Worm (Caenorhabditis elegans) whole organism, early embryonic: ENCODE results near the gene F52D2.5.
A peak's percentile ranks its signal among the peaks of the same experiment; 100 is the strongest.

Experiments
- B0310.2 ChIP-seq: sonication (generic microtip); optimal IDR thresholded peaks from 2 replicates; lab custom pipeline; 2016; ENCODE audit warnings: mild to moderate bottlenecking, missing genetic modification characterization, missing compliant biosample characterization
- F13C5.2 ChIP-seq: sonication (generic microtip); optimal IDR thresholded peaks from 2 replicates; lab custom pipeline; 2017; ENCODE audit warnings: mild to moderate bottlenecking, missing genetic modification characterization, inconsistent platforms, missing compliant biosample characterization
- aly-1 ChIP-seq: sonication (generic microtip); optimal IDR thresholded peaks from 2 replicates; lab custom pipeline; 2016; ENCODE audit warnings: missing genetic modification characterization, missing compliant biosample characterization
- ama-1 ChIP-seq: fragments of 150-350 bp; optimal IDR thresholded peaks from 2 replicates; lab custom pipeline; 2014
- ceh-13 ChIP-seq: fragments of 200-800 bp; sonication (Bioruptor generic); optimal IDR thresholded peaks from 2 replicates; lab custom pipeline; 2018; ENCODE audit warnings: mild to moderate bottlenecking, missing genetic modification characterization, missing compliant biosample characterization
- ceh-36 ChIP-seq: sonication (generic microtip); optimal IDR thresholded peaks from 2 replicates; lab custom pipeline; 2016; ENCODE audit warnings: missing genetic modification characterization, inconsistent platforms, missing compliant biosample characterization
- ets-7 ChIP-seq: sonication (generic microtip); optimal IDR thresholded peaks from 2 replicates; lab custom pipeline; 2016; ENCODE audit warnings: missing genotype, missing genetic modification characterization, missing compliant biosample characterization
- flt-1 ChIP-seq: fragments of 200-800 bp; sonication (Bioruptor generic); IDR thresholded peaks from 2 replicates; pipeline ENCODE4 v1.3.6; 2022; ENCODE audit warnings: missing genetic modification characterization, missing compliant biosample characterization
- hmbx-1 ChIP-seq: sonication (generic microtip); optimal IDR thresholded peaks from 2 replicates; lab custom pipeline; 2016; ENCODE audit warnings: mild to moderate bottlenecking, missing genetic modification characterization, missing compliant biosample characterization
- hmg-4 ChIP-seq: fragments of 200-800 bp; sonication (Bioruptor generic); optimal IDR thresholded peaks from 2 replicates; lab custom pipeline; 2018; ENCODE audit warnings: mild to moderate bottlenecking, missing genetic modification characterization, missing compliant biosample characterization
- hnd-1 ChIP-seq: sonication (generic microtip); optimal IDR thresholded peaks from 2 replicates; lab custom pipeline; 2016; ENCODE audit warnings: missing genetic modification characterization, missing compliant biosample characterization
- pes-1 ChIP-seq: fragments of 200-800 bp; sonication (Bioruptor generic); IDR thresholded peaks from 2 replicates; pipeline ENCODE4 v1.3.6; 2022; ENCODE audit warnings: missing genetic modification reagents, missing genetic modification characterization, missing compliant biosample characterization
- scrt-1 ChIP-seq: fragments of 200-800 bp; sonication (Bioruptor generic); IDR thresholded peaks from 2 replicates; pipeline ENCODE4 v1.3.6; 2022; ENCODE audit warnings: missing genetic modification characterization, missing compliant biosample characterization
- sea-1 ChIP-seq: fragments of 200-800 bp; sonication (Bioruptor generic); conservative IDR thresholded peaks from 2 replicates; pipeline ENCODE4 v1.3.6; 2022; ENCODE audit warnings: missing genetic modification characterization, missing compliant biosample characterization
- tbx-11 ChIP-seq: fragments of 200-800 bp; sonication (Bioruptor generic); IDR thresholded peaks from 2 replicates; pipeline ENCODE4 v1.3.6; 2022; ENCODE audit warnings: missing genetic modification characterization, missing compliant biosample characterization
- tbx-37 ChIP-seq: fragments of 200-800 bp; sonication (Bioruptor generic); conservative IDR thresholded peaks from 2 replicates; pipeline ENCODE4 v1.3.6; 2022; ENCODE audit warnings: missing genetic modification reagents, missing genetic modification characterization, missing compliant biosample characterization
- tra-4 ChIP-seq: sonication (generic microtip); optimal IDR thresholded peaks from 2 replicates; lab custom pipeline; 2017; ENCODE audit warnings: missing genetic modification characterization, missing compliant biosample characterization

The F52D2.5 gene

ce11 chrX:1972766-1973165 is 1.8 kb downstream of the F52D2.5 start:
- no peak for TF ChIP-seq F13C5.2 (tag; lab: Kevin White, UChicago)
- TF ChIP-seq tbx-11: no peak
- TF ChIP-seq sea-1: no peak
- no peak for TF ChIP-seq hmbx-1 (tag; lab: Kevin White, UChicago)
- TF ChIP-seq tra-4: no peak
- no peak for TF ChIP-seq B0310.2 (tag; lab: Kevin White, UChicago)
- TF ChIP-seq aly-1 (tag; lab: Kevin White, UChicago): no peak

ce11 chrX:1971647-1972046 is 3.0 kb downstream of the F52D2.5 start:
- TF ChIP-seq ceh-13 (GFP tag; lab: Kevin White, UChicago): no peak
- no peak for TF ChIP-seq F13C5.2 (tag; lab: Kevin White, UChicago)
- TF ChIP-seq hmg-4 (GFP tag; lab: Kevin White, UChicago): no peak
- TF ChIP-seq hnd-1: no peak
- no peak for TF ChIP-seq tbx-37 (GFP tag; lab: Robert Waterston, UW)
- no peak for TF ChIP-seq scrt-1
- TF ChIP-seq pes-1 (GFP tag; lab: Robert Waterston, UW): no peak
- no peak for TF ChIP-seq sea-1
- TF ChIP-seq aly-1 (tag; lab: Kevin White, UChicago): no peak
- no peak for TF ChIP-seq tbx-11
- TF ChIP-seq flt-1 (GFP tag; lab: Robert Waterston, UW): no peak
- no peak for TF ChIP-seq B0310.2 (tag; lab: Kevin White, UChicago)
- TF ChIP-seq ceh-36 (tag; lab: Kevin White, UChicago): no peak
- no peak for TF ChIP-seq tra-4
- no peak for TF ChIP-seq ets-7 (tag; lab: Kevin White, UChicago)
- no peak for TF ChIP-seq hmbx-1 (tag; lab: Kevin White, UChicago)
- no peak for TF ChIP-seq ama-1

ce11 chrX:1969575-1969974 is 5.0 kb downstream of the F52D2.5 start, which contains the start of gene str-79:
Gene str-79, plus strand, starts transcription at chrX:1969875.
- TF ChIP-seq hnd-1 (no peak), pes-1 (GFP tag; lab: Robert Waterston, UW) (no peak), B0310.2 (tag; lab: Kevin White, UChicago) (no peak), ama-1 (no peak), tbx-37 (GFP tag; lab: Robert Waterston, UW) (no peak), flt-1 (GFP tag; lab: Robert Waterston, UW) (no peak), ets-7 (tag; lab: Kevin White, UChicago) (no peak), hmg-4 (GFP tag; lab: Kevin White, UChicago) (no peak), ceh-13 (GFP tag; lab: Kevin White, UChicago) (no peak), hmbx-1 (tag; lab: Kevin White, UChicago) (no peak), tra-4 (no peak), sea-1 (no peak), F13C5.2 (tag; lab: Kevin White, UChicago) (no peak), scrt-1 (no peak)

ce11 chrX:1964828-1965227 is 9.8 kb downstream of the F52D2.5 start:
- TF ChIP-seq F13C5.2 (tag; lab: Kevin White, UChicago) (peak; percentile 29), tbx-11 (no peak), hmg-4 (GFP tag; lab: Kevin White, UChicago) (no peak), ceh-36 (tag; lab: Kevin White, UChicago) (no peak), hnd-1 (no peak), ama-1 (no peak), aly-1 (tag; lab: Kevin White, UChicago) (no peak)

- TF ChIP-seq flt-1 (GFP tag; lab: Robert Waterston, UW) (no peak), pes-1 (GFP tag; lab: Robert Waterston, UW) (no peak), hnd-1 (no peak), hmg-4 (GFP tag; lab: Kevin White, UChicago) (no peak), F13C5.2 (tag; lab: Kevin White, UChicago) (no peak), ceh-36 (tag; lab: Kevin White, UChicago) (no peak), hmbx-1 (tag; lab: Kevin White, UChicago) (no peak), scrt-1 (no peak), ets-7 (tag; lab: Kevin White, UChicago) (no peak), ceh-13 (GFP tag; lab: Kevin White, UChicago) (no peak), B0310.2 (tag; lab: Kevin White, UChicago) (no peak), tra-4 (no peak), sea-1 (no peak), aly-1 (tag; lab: Kevin White, UChicago) (no peak), tbx-11 (no peak)
These were observed 10.2 kb downstream of the F52D2.5 start for ce11 chrX:1964411-1964810.

- TF ChIP-seq hmg-4 (GFP tag; lab: Kevin White, UChicago) (no peak), ama-1 (no peak), flt-1 (GFP tag; lab: Robert Waterston, UW) (no peak), F13C5.2 (tag; lab: Kevin White, UChicago) (no peak), ets-7 (tag; lab: Kevin White, UChicago) (no peak), sea-1 (no peak), hmbx-1 (tag; lab: Kevin White, UChicago) (no peak), hnd-1 (no peak), B0310.2 (tag; lab: Kevin White, UChicago) (no peak)
These were observed 12.3 kb downstream of the F52D2.5 start, which contains the start of gene F52D2.7 for ce11 chrX:1962273-1962672. Gene F52D2.7, plus strand, starts transcription at chrX:1962573.

- TF ChIP-seq sea-1: no peak
- no peak for TF ChIP-seq tbx-11
- TF ChIP-seq ets-7 (tag; lab: Kevin White, UChicago): no peak
- TF ChIP-seq hnd-1: no peak
- TF ChIP-seq hmg-4 (GFP tag; lab: Kevin White, UChicago): no peak
- no peak for TF ChIP-seq F13C5.2 (tag; lab: Kevin White, UChicago)
- TF ChIP-seq B0310.2 (tag; lab: Kevin White, UChicago): no peak
- TF ChIP-seq ceh-36 (tag; lab: Kevin White, UChicago): no peak
- no peak for TF ChIP-seq pes-1 (GFP tag; lab: Robert Waterston, UW)
These were observed 13.5 kb downstream of the F52D2.5 start for ce11 chrX:1960895-1961715.
